Fruit fly (Drosophila melanogaster): ENCODE data around the gene CG3662.
A peak's percentile ranks its signal among the peaks of the same experiment; 100 is the strongest.

CG3662 gene

dm6 chr2L:821242-821985 is at the start of gene CG3662:
Gene CG3662, plus strand, starts transcription at chr2L:821289.
- TF ChIP-seq CG17801 (GFP tag; optimal IDR thresholded peaks at IDR 0.05; ENCODE audit: partially characterized antibody) = peak; percentile 57

dm6 chr2L:773247-773646 is 47.8 kb upstream of the CG3662 start, which contains the start of gene CG12506:
Gene CG12506, plus strand, starts transcription at chr2L:773547.
- no peak for TF ChIP-seq CG17801 (GFP tag; optimal IDR thresholded peaks at IDR 0.05; ENCODE audit: partially characterized antibody)

dm6 chr2L:776236-776635 is 44.9 kb upstream of the CG3662 start, which contains the start of gene CG13946:
Gene CG13946, plus strand, starts transcription at chr2L:776536.
- no peak for TF ChIP-seq CG17801 (GFP tag; optimal IDR thresholded peaks at IDR 0.05; ENCODE audit: partially characterized antibody)

dm6 chr2L:779123-779584 is 41.9 kb upstream of the CG3662 start, which contains the start of gene CG13947:
Gene CG13947, plus strand, starts transcription at chr2L:779173.
- TF ChIP-seq CG17801 (GFP tag; optimal IDR thresholded peaks at IDR 0.05; ENCODE audit: partially characterized antibody) = no peak

dm6 chr2L:780182-780581 is 40.9 kb upstream of the CG3662 start, which contains the start of gene Gr21a:
Gene Gr21a, plus strand, starts transcription at chr2L:780482.
- no peak for TF ChIP-seq CG17801 (GFP tag; optimal IDR thresholded peaks at IDR 0.05; ENCODE audit: partially characterized antibody)

dm6 chr2L:780851-781250 is 40.2 kb upstream of the CG3662 start:
- TF ChIP-seq CG17801 (GFP tag; optimal IDR thresholded peaks at IDR 0.05; ENCODE audit: partially characterized antibody) = no peak

- TF ChIP-seq CG17801 (GFP tag; optimal IDR thresholded peaks at IDR 0.05; ENCODE audit: partially characterized antibody) = no peak
Measured at dm6 chr2L:784036-784435, 37.1 kb upstream of the CG3662 start, which contains the start of gene CG3544. Gene CG3544, plus strand, starts transcription at chr2L:784336.

dm6 chr2L:789966-790365 is 31.1 kb upstream of the CG3662 start:
- TF ChIP-seq CG17801 (GFP tag; optimal IDR thresholded peaks at IDR 0.05; ENCODE audit: partially characterized antibody) = no peak

dm6 chr2L:790698-791097 is 30.4 kb upstream of the CG3662 start, which contains the start of gene Pkg21D:
Gene Pkg21D, minus strand, starts transcription at chr2L:790798.
- TF ChIP-seq CG17801 (GFP tag; optimal IDR thresholded peaks at IDR 0.05; ENCODE audit: partially characterized antibody) = no peak

- TF ChIP-seq CG17801 (GFP tag; optimal IDR thresholded peaks at IDR 0.05; ENCODE audit: partially characterized antibody) = no peak
Measured at dm6 chr2L:810277-810676, 10.8 kb upstream of the CG3662 start, which contains the start of gene Nnf1b. Gene Nnf1b, plus strand, starts transcription at chr2L:810577.

dm6 chr2L:811405-811804 is 9.7 kb upstream of the CG3662 start, which contains the start of gene Dbp21E2:
Gene Dbp21E2, plus strand, starts transcription at chr2L:811584.
- no peak for TF ChIP-seq CG17801 (GFP tag; optimal IDR thresholded peaks at IDR 0.05; ENCODE audit: partially characterized antibody)

dm6 chr2L:815785-816389 is 5.2 kb upstream of the CG3662 start, which contains the start of the genes Saf6 and Pex12:
Gene Saf6, minus strand, starts transcription at chr2L:815950.
Gene Pex12, plus strand, starts transcription at chr2L:815993.
- no peak for TF ChIP-seq CG17801 (GFP tag; optimal IDR thresholded peaks at IDR 0.05; ENCODE audit: partially characterized antibody)

- no peak for TF ChIP-seq CG17801 (GFP tag; optimal IDR thresholded peaks at IDR 0.05; ENCODE audit: partially characterized antibody)
Measured at dm6 chr2L:817850-818249, 3.2 kb upstream of the CG3662 start, which contains the start of gene CG15880. Gene CG15880, minus strand, starts transcription at chr2L:817950.

dm6 chr2L:819315-820032 is 1.6 kb upstream of the CG3662 start, which contains the start of the genes PGAP2 and Clp:
Gene PGAP2, minus strand, starts transcription at chr2L:819508.
Gene Clp, plus strand, starts transcription at chr2L:819964.
- peak; percentile 57 for TF ChIP-seq CG17801 (GFP tag; optimal IDR thresholded peaks at IDR 0.05; ENCODE audit: partially characterized antibody)

All from ovary, adult (tissue).